Fruit fly (Drosophila melanogaster) Kc167 (cell line): ENCODE data around the gene qtc.

Source experiments
- h ChIP-seq: fragments of >200 bp; optimal IDR thresholded peaks from 3 replicates; lab custom pipeline; 2018; ENCODE audit warnings: missing external identifiers
- psq ChIP-seq: fragments of >200 bp; optimal IDR thresholded peaks from 2 replicates; lab custom pipeline; 2017; ENCODE audit warnings: missing external identifiers
- ttk ChIP-seq: sonication (Bioruptor generic); optimal IDR thresholded peaks from 2 replicates; lab custom pipeline; 2017; ENCODE audit warnings: missing external identifiers

DNA sequence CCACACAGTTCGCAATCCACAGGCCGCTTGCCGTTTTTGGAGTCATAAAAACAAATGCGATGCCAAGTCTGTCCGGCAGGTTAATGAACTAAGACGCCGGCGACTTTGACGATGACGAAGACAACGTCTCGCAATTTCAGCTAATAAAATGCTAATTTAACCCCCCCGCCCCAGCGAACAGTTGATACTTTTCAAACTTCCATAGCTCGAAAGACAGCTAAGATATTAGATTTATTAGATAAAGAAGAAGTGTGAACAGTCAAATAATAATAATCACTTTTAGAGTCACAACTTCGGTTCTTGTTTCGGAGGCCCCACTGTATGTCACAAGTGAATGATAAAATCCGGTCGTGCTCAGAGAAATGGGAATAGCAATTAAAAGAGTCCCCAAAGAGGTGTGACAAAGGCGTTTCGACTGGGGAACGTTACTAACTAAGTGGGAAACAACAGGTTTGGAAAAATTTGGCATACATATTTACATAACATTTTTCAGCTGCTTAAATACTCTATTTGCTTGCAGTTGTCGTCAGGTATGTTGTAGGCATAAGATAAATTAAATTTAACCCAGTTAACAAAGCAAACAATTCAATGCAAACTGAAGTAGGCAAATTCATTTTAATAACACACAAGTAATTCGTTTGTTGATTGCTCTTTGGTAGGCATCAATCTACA lies 24.1 kb downstream of the qtc start:
- no peak for TF ChIP-seq psq (lab: Kevin White, UChicago)
- no peak for TF ChIP-seq ttk (lab: Kevin White, UChicago)
- TF ChIP-seq h (lab: Kevin White, UChicago) = no peak
